Worm (Caenorhabditis elegans): ENCODE results near the gene fkh-3.
"Not testable (repeated sequence)": the region's sequence is repeated elsewhere in the genome, so short reads cannot be mapped to it uniquely, and the experiment has no call there.

ce11 chrX:13428755-13429154 is 5.5 kb upstream of the fkh-3 start, which contains the start of gene fkh-4:
- TF ChIP-seq nhr-237, nhr-77, R02D3.7, ztf-11, snpc-4 (tag; optimal IDR thresholded peaks at IDR 0.05): not testable (repeated sequence)

All from whole organism, L2 larva.